Fruit fly (Drosophila melanogaster) whole organism, embryonic: ENCODE data around the gene CG16749.

Experiments used
- Blimp-1 ChIP-seq: fragments of 200-800 bp; sonication (Bioruptor generic); optimal IDR thresholded peaks from 3 replicates; lab custom pipeline; 2018; ENCODE audit warnings: missing biosample characterization, missing genetic modification characterization, mild to moderate bottlenecking, moderate library complexity, missing genetic modification reagents
- BtbVII ChIP-seq: fragments of 200-800 bp; sonication (Bioruptor generic); optimal IDR thresholded peaks from 3 replicates; lab custom pipeline; 2017; ENCODE audit warnings: missing biosample characterization, mild to moderate bottlenecking, missing genetic modification characterization
- CG10565 ChIP-seq: fragments of 200-800 bp; sonication (Bioruptor generic); optimal IDR thresholded peaks from 3 replicates; lab custom pipeline; 2016; ENCODE audit warnings: missing biosample characterization, mild to moderate bottlenecking, missing genetic modification characterization
- CG11398 ChIP-seq: fragments of 200-800 bp; sonication (Bioruptor generic); optimal IDR thresholded peaks from 2 replicates; lab custom pipeline; 2016; ENCODE audit warnings: missing biosample characterization, missing genetic modification characterization
- CG11504 ChIP-seq: fragments of 200-800 bp; sonication (Bioruptor generic); optimal IDR thresholded peaks from 3 replicates; lab custom pipeline; 2019; ENCODE audit warnings: missing biosample characterization, mild to moderate bottlenecking, missing genetic modification characterization, moderate library complexity
- CG15269 ChIP-seq: fragments of 200-800 bp; sonication (Bioruptor generic); optimal IDR thresholded peaks from 2 replicates; lab custom pipeline; 2018; ENCODE audit warnings: missing biosample characterization, mild to moderate bottlenecking, missing genetic modification characterization, moderate library complexity
- CG1529 ChIP-seq: fragments of 200-800 bp; sonication (Bioruptor generic); optimal IDR thresholded peaks from 3 replicates; lab custom pipeline; 2018; ENCODE audit warnings: missing biosample characterization, missing genetic modification characterization
- CG15696 ChIP-seq: fragments of 200-800 bp; sonication (Bioruptor generic); optimal IDR thresholded peaks from 2 replicates; lab custom pipeline; 2019; ENCODE audit warnings: missing biosample characterization, mild to moderate bottlenecking, missing genetic modification characterization, moderate library complexity
- CG17328 ChIP-seq: fragments of 200-800 bp; sonication (Bioruptor generic); IDR thresholded peaks from 2 replicates; pipeline ENCODE4 v1.3.6; 2022; ENCODE audit warnings: missing biosample characterization, missing genetic modification characterization
- CG2678 ChIP-seq: fragments of 200-800 bp; sonication (Bioruptor generic); optimal IDR thresholded peaks from 3 replicates; lab custom pipeline; 2019; ENCODE audit warnings: missing biosample characterization, mild to moderate bottlenecking, missing genetic modification characterization, moderate library complexity
- CG3281 ChIP-seq: fragments of 200-800 bp; sonication (Bioruptor generic); optimal IDR thresholded peaks from 3 replicates; lab custom pipeline; 2017; ENCODE audit warnings: missing biosample characterization, mild to moderate bottlenecking, missing genetic modification characterization
- CG3995 ChIP-seq: fragments of 200-800 bp; sonication (Bioruptor generic); optimal IDR thresholded peaks from 3 replicates; lab custom pipeline; 2016; ENCODE audit warnings: missing biosample characterization, missing genetic modification characterization
- CG4730 ChIP-seq: fragments of 200-800 bp; sonication (Bioruptor generic); IDR thresholded peaks from 2 replicates; pipeline ENCODE4 v1.3.6; 2022; ENCODE audit warnings: missing biosample characterization, missing genetic modification characterization
- CG6654 ChIP-seq: fragments of 200-800 bp; sonication (Bioruptor generic); optimal IDR thresholded peaks from 2 replicates; lab custom pipeline; 2017; ENCODE audit warnings: missing biosample characterization, mild to moderate bottlenecking, missing genetic modification characterization
- CG6683 ChIP-seq: fragments of 200-800 bp; sonication (Bioruptor generic); optimal IDR thresholded peaks from 2 replicates; lab custom pipeline; 2017; ENCODE audit warnings: missing biosample characterization, mild to moderate bottlenecking, missing genetic modification characterization, missing genetic modification reagents
- CG9876 ChIP-seq: fragments of 200-800 bp; sonication (Bioruptor generic); optimal IDR thresholded peaks from 2 replicates; lab custom pipeline; 2016; ENCODE audit warnings: missing biosample characterization, missing genetic modification characterization
- D19B ChIP-seq: fragments of 200-800 bp; sonication (Bioruptor generic); optimal IDR thresholded peaks from 2 replicates; lab custom pipeline; 2017; ENCODE audit warnings: missing biosample characterization, mild to moderate bottlenecking, missing genetic modification characterization
- Doc2 ChIP-seq: fragments of 200-800 bp; sonication (Bioruptor generic); IDR thresholded peaks from 2 replicates; pipeline ENCODE4 v1.3.6; 2022; ENCODE audit warnings: missing biosample characterization, missing genetic modification characterization
- HHEX ChIP-seq: fragments of 200-800 bp; sonication (Bioruptor generic); optimal IDR thresholded peaks from 3 replicates; lab custom pipeline; 2017; ENCODE audit warnings: missing biosample characterization, mild to moderate bottlenecking, missing genetic modification characterization, missing genetic modification reagents
- Hr51 ChIP-seq, 2 experiments: fragments of 200-800 bp; sonication (Bioruptor generic); optimal IDR thresholded peaks; 2 replicates in 1 of 2; 3 replicates in 1 of 2; lab custom pipeline; 2016 to 2018; ENCODE audit warnings: missing biosample characterization in 2 of 2, missing genetic modification characterization in 2 of 2, mild to moderate bottlenecking in 1 of 2, moderate library complexity in 1 of 2
- Hr78 ChIP-seq, 2 experiments: fragments of 200-800 bp in 1 of 2; fragments of >200 bp in 1 of 2; sonication (Bioruptor generic) in 1 of 2; optimal IDR thresholded peaks; 2 replicates each; lab custom pipeline; 2017 to 2019; ENCODE audit warnings: missing biosample characterization in 2 of 2, missing genetic modification characterization in 2 of 2, mild to moderate bottlenecking in 1 of 2, moderate library complexity in 1 of 2
- Mrtf ChIP-seq: fragments of 200-800 bp; sonication (Bioruptor generic); IDR thresholded peaks from 3 replicates; pipeline ENCODE4 v1.3.6; 2022; ENCODE audit warnings: missing biosample characterization, missing genetic modification characterization
- NFAT ChIP-seq: fragments of 200-800 bp; sonication (Bioruptor generic); IDR thresholded peaks from 2 replicates; pipeline ENCODE4 v1.3.6; 2022; ENCODE audit warnings: missing biosample characterization, missing genetic modification characterization
- Pdp1 ChIP-seq, 2 experiments: fragments of 200-800 bp; sonication (Bioruptor generic); optimal IDR thresholded peaks; 3 replicates each; lab custom pipeline; 2016; ENCODE audit warnings: missing biosample characterization in 2 of 2, missing genetic modification characterization in 2 of 2, mild to moderate bottlenecking in 1 of 2, moderate library complexity in 1 of 2
- Rfx ChIP-seq: fragments of 200-800 bp; sonication (Bioruptor generic); IDR thresholded peaks from 2 replicates; pipeline ENCODE4 v1.3.6; 2022; ENCODE audit warnings: missing biosample characterization, missing genetic modification characterization
- Sox102F ChIP-seq: fragments of 200-800 bp; sonication (Bioruptor generic); optimal IDR thresholded peaks from 2 replicates; lab custom pipeline; 2018; ENCODE audit warnings: missing biosample characterization, mild to moderate bottlenecking, missing genetic modification characterization, moderate library complexity
- Sry-β ChIP-seq: fragments of 200-800 bp; sonication (Bioruptor generic); optimal IDR thresholded peaks from 2 replicates; lab custom pipeline; 2018; ENCODE audit warnings: missing biosample characterization, mild to moderate bottlenecking, missing genetic modification characterization, moderate library complexity
- Tbp ChIP-seq: fragments of >200 bp; optimal IDR thresholded peaks from 2 replicates; lab custom pipeline; 2018; ENCODE audit warnings: missing biosample characterization, missing genetic modification characterization
- Xbp1 ChIP-seq: fragments of 200-800 bp; sonication (Bioruptor generic); optimal IDR thresholded peaks from 3 replicates; lab custom pipeline; 2016; ENCODE audit warnings: missing biosample characterization, mild to moderate bottlenecking, missing genetic modification characterization
- cwo ChIP-seq: fragments of 200-800 bp; sonication (Bioruptor generic); optimal IDR thresholded peaks from 3 replicates; lab custom pipeline; 2017; ENCODE audit warnings: missing biosample characterization, missing genetic modification characterization, mild to moderate bottlenecking, moderate library complexity, missing genetic modification reagents
- dmrt99B ChIP-seq: fragments of 200-800 bp; sonication (Bioruptor generic); optimal IDR thresholded peaks from 2 replicates; lab custom pipeline; 2018; ENCODE audit warnings: missing biosample characterization, mild to moderate bottlenecking, missing genetic modification characterization, moderate library complexity
- eyg ChIP-seq: fragments of 200-800 bp; sonication (Bioruptor generic); optimal IDR thresholded peaks from 3 replicates; lab custom pipeline; 2016; ENCODE audit warnings: missing biosample characterization, missing genetic modification characterization
- fd96Cb ChIP-seq: fragments of 200-800 bp; sonication (Bioruptor generic); optimal IDR thresholded peaks from 2 replicates; lab custom pipeline; 2018; ENCODE audit warnings: missing biosample characterization, mild to moderate bottlenecking, missing genetic modification characterization, moderate library complexity
- gem ChIP-seq: fragments of 200-800 bp; sonication (Bioruptor generic); optimal IDR thresholded peaks from 2 replicates; lab custom pipeline; 2019; ENCODE audit warnings: missing biosample characterization, mild to moderate bottlenecking, missing genetic modification characterization, moderate library complexity
- grn ChIP-seq: fragments of 200-800 bp; sonication (Bioruptor generic); optimal IDR thresholded peaks from 3 replicates; lab custom pipeline; 2017; ENCODE audit warnings: missing biosample characterization, missing genetic modification characterization
- gro ChIP-seq: fragments of 200-800 bp; sonication (Bioruptor generic); optimal IDR thresholded peaks from 2 replicates; lab custom pipeline; 2016; ENCODE audit warnings: missing biosample characterization, missing genetic modification characterization
- hbn ChIP-seq: fragments of 200-800 bp; sonication (Bioruptor generic); IDR thresholded peaks from 2 replicates; pipeline ENCODE4 v1.3.6; 2022; ENCODE audit warnings: missing biosample characterization, missing genetic modification characterization; ENCODE audit not compliant: partially characterized antibody
- ken ChIP-seq: fragments of 200-800 bp; sonication (Bioruptor generic); IDR thresholded peaks from 3 replicates; pipeline ENCODE4 v1.3.6; 2022; ENCODE audit warnings: missing biosample characterization, missing genetic modification characterization
- lbe ChIP-seq: fragments of 200-800 bp; sonication (Bioruptor generic); optimal IDR thresholded peaks from 2 replicates; lab custom pipeline; 2016; ENCODE audit warnings: missing biosample characterization, mild to moderate bottlenecking, missing genetic modification characterization
- lilli ChIP-seq: fragments of 200-800 bp; sonication (Bioruptor generic); optimal IDR thresholded peaks from 3 replicates; lab custom pipeline; 2016; ENCODE audit warnings: missing biosample characterization, missing genetic modification characterization
- pan ChIP-seq, 4 experiments: fragments of >200 bp in 3 of 4; fragments of 200-800 bp in 1 of 4; sonication (Bioruptor generic) in 1 of 4; optimal IDR thresholded peaks in 3 of 4; IDR thresholded peaks in 1 of 4; 2 replicates each; pipeline versions ENCODE4 v1.3.6 to Lab custom; 2017 to 2022; ENCODE audit warnings: missing biosample characterization in 2 of 4, missing genetic modification characterization in 2 of 4, mixed read lengths in 1 of 4
- run ChIP-seq: fragments of 200-800 bp; sonication (Bioruptor generic); optimal IDR thresholded peaks from 3 replicates; lab custom pipeline; 2018; ENCODE audit warnings: missing biosample characterization, mild to moderate bottlenecking, missing genetic modification characterization
- sisA ChIP-seq: fragments of 200-800 bp; sonication (Bioruptor generic); IDR thresholded peaks from 2 replicates; pipeline ENCODE4 v1.3.6; 2022; ENCODE audit warnings: missing biosample characterization, missing genetic modification characterization
- stwl ChIP-seq: fragments of 200-800 bp; sonication (Bioruptor generic); optimal IDR thresholded peaks from 3 replicates; lab custom pipeline; 2018; ENCODE audit warnings: missing biosample characterization, mild to moderate bottlenecking, missing genetic modification characterization, moderate library complexity
- trem ChIP-seq: fragments of 200-800 bp; optimal IDR thresholded peaks from 3 replicates; lab custom pipeline; 2019; ENCODE audit warnings: missing biosample characterization, mild to moderate bottlenecking, missing genetic modification characterization, moderate library complexity
- trh ChIP-seq: fragments of 200-800 bp; sonication (Bioruptor generic); optimal IDR thresholded peaks from 2 replicates; lab custom pipeline; 2016; ENCODE audit warnings: missing biosample characterization, missing genetic modification characterization
- vfl ChIP-seq: fragments of 200-800 bp; sonication (Bioruptor generic); optimal IDR thresholded peaks from 2 replicates; lab custom pipeline; 2016; ENCODE audit warnings: missing biosample characterization, missing genetic modification characterization

Gene CG16749

dm6 chr3R:9340425-9341188 lies 8.9 kb upstream of the CG16749 start (continued):
- TF ChIP-seq BtbVII (GFP tag; lab: Kevin White, UChicago) (peak; percentile 86), sisA (GFP tag; lab: Robert Waterston, UW) (peak; percentile 77), grn (GFP tag; lab: Kevin White, UChicago) (no peak), pan (optimal IDR thresholded peaks at IDR 0.05; lab: Kevin White, UChicago) (peak in 1 of 2 experiments; percentile 24), pan (GFP tag; optimal IDR thresholded peaks at IDR 0.05 in 1 of 2, IDR thresholded peaks at IDR 0.05 in 1 of 2) (peak in 1 of 2 experiments; percentile 87), Rfx (GFP tag; lab: Robert Waterston, UW) (peak; percentile 89), Hr78 (GFP tag; optimal IDR thresholded peaks at IDR 0.05; lab: Kevin White, UChicago) (peak in 1 of 2 experiments; percentile 69), cwo (GFP tag; lab: Kevin White, UChicago) (peak; percentile 87), lbe (GFP tag; lab: Kevin White, UChicago) (peak; percentile 41), CG2678 (tag; lab: Kevin White, UChicago) (peak; percentile 96), Doc2 (no peak; the same call in 1 of the 2 replicates), CG15269 (peak; percentile 94), Sox102F (GFP tag; lab: Kevin White, UChicago) (peak; percentile 92), Pdp1 (GFP tag; optimal IDR thresholded peaks at IDR 0.05; lab: Kevin White, UChicago) (peak; percentile 50 to 70), NFAT (GFP tag; lab: Robert Waterston, UW) (peak; percentile 63), CG4730 (GFP tag; lab: Robert Waterston, UW) (peak; percentile 39; the same call in 1 of the 2 replicates), CG6683 (GFP tag; lab: Kevin White, UChicago) (peak; percentile 79), gem (tag; lab: Kevin White, UChicago) (peak; percentile 95), eyg (GFP tag; lab: Kevin White, UChicago) (peak; percentile 23), CG3281 (peak; percentile 95), fd96Cb (tag; lab: Kevin White, UChicago) (peak; percentile 90), Hr51 (GFP tag; optimal IDR thresholded peaks at IDR 0.05; lab: Kevin White, UChicago) (peak; percentile 76 to 93), ken (peak; percentile 52; the same call in 1 of the 3 replicates), dmrt99B (tag; lab: Kevin White, UChicago) (peak; percentile 91), Sry-β (peak; percentile 10), CG10565 (no peak), CG9876 (GFP tag; lab: Kevin White, UChicago) (peak; percentile 46), hbn (GFP tag; lab: Robert Waterston, UW) (no peak), CG17328 (GFP tag; lab: Robert Waterston, UW) (peak; percentile 76), CG11504 (tag; lab: Kevin White, UChicago) (peak; percentile 94), CG1529 (peak; percentile 81), lilli (GFP tag; lab: Kevin White, UChicago) (peak; percentile 85), D19B (peak; percentile 96), Blimp-1 (GFP tag; lab: Kevin White, UChicago) (peak; percentile 83), run (tag; lab: Kevin White, UChicago) (peak; percentile 79), trh (GFP tag; lab: Kevin White, UChicago) (peak; percentile 63), CG3995 (GFP tag; lab: Kevin White, UChicago) (peak; percentile 56), HHEX (GFP tag; lab: Kevin White, UChicago) (peak; percentile 89), Mrtf (GFP tag; lab: Robert Waterston, UW) (peak; percentile 72; the same call in 2 of the 3 replicates), CG11398 (GFP tag; lab: Kevin White, UChicago) (peak; percentile 51), Tbp (GFP tag; lab: Kevin White, UChicago) (no peak), CG15696 (peak; percentile 85), gro (peak; percentile 38), stwl (tag; lab: Kevin White, UChicago) (peak; percentile 50), vfl (GFP tag; lab: Kevin White, UChicago) (peak; percentile 71), Xbp1 (GFP tag; lab: Kevin White, UChicago) (peak; percentile 91), CG6654 (GFP tag; lab: Kevin White, UChicago) (peak; percentile 72), trem (tag; lab: Kevin White, UChicago) (peak; percentile 72)
